Fruit fly (Drosophila melanogaster): Measurements from ENCODE around the gene CG10336.

CG10336 gene

DNA sequence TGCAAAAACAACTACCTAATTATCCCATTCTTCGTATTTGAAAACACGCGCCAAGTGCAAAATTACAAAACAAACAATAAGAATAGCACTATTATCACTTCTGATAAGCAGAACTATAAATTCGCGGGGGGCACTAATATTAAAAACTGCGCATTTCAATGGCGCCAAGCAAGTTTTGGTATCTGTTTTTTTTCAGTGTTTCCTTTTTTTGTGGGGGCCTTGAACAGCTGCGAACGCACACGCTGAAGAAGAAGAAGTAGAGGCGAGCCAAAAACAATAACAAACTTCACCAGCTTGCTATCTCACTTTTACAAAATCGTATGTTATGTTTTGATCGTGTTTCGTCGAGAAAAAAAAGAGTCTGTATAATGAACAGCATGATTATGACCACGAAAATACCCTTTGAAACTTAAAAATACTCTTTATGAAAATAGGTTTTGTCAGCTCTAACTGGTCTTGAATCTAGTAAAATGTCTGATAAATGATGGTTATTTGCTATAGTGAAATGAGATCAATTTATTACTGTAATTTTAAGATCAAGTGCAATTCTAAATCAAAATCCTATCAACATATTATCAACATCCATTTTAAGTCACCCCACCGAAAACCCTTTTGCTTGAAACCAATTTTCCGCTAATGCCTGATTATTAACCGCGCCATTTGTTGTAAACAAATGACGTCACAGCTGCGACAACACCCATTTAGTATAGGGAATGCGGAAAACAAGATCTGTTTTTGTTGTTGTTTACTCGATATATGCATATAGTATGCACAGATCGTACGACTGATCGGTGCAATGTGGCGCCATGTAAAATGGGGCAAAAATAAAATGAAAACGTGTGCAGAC is 4.8 kb downstream of the CG10336 start (continued):
- peak; percentile 17 for TF ChIP-seq CG3407 (GFP tag; optimal IDR thresholded peaks at IDR 0.05)
- TF ChIP-seq CrebB (tag; optimal IDR thresholded peaks at IDR 0.05) = peak; percentile 37
- peak; percentile 70 for TF ChIP-seq CG43689 (GFP tag; IDR thresholded peaks at IDR 0.05)
- TF ChIP-seq NC2β (GFP tag; optimal IDR thresholded peaks at IDR 0.05) = peak; percentile 49
- TF ChIP-seq PHDP (tag; optimal IDR thresholded peaks at IDR 0.05) = peak; percentile 50
- peak; percentile 50 for TF ChIP-seq maf-S (GFP tag; optimal IDR thresholded peaks at IDR 0.05)
- peak; percentile 54; the same call in 1 of the 2 replicates for TF ChIP-seq sisA (GFP tag; IDR thresholded peaks at IDR 0.05)
- no peak for TF ChIP-seq kni (GFP tag; optimal IDR thresholded peaks at IDR 0.05)
- peak; percentile 59 for TF ChIP-seq CG1603 (tag; optimal IDR thresholded peaks at IDR 0.05)
- peak; percentile 26 for TF ChIP-seq CG16863 (GFP tag; optimal IDR thresholded peaks at IDR 0.05)
- TF ChIP-seq unpg (GFP tag; optimal IDR thresholded peaks at IDR 0.05) = peak; percentile 59
- TF ChIP-seq Ets65A (GFP tag) = peak; percentile 89
- peak; percentile 33 for TF ChIP-seq stc (GFP tag; IDR thresholded peaks at IDR 0.05)
- no peak for TF ChIP-seq HLH4C (GFP tag; IDR thresholded peaks at IDR 0.05; ENCODE audit: partially characterized antibody)
- TF ChIP-seq CG11723 (GFP tag; optimal IDR thresholded peaks at IDR 0.05) = peak; percentile 51
- TF ChIP-seq ERR (GFP tag; optimal IDR thresholded peaks at IDR 0.05) = peak; percentile 58
- 0 out of 2 replicates have a peak, but pooled peaks have one; percentile 36 for TF ChIP-seq CG1024 (GFP tag; IDR thresholded peaks at IDR 0.05)
- TF ChIP-seq CG8388 (GFP tag; optimal IDR thresholded peaks at IDR 0.05) = no peak
- 0 out of 2 replicates have a peak, but pooled peaks have one; percentile 18 for TF ChIP-seq CG31224 (GFP tag; IDR thresholded peaks at IDR 0.05)
- TF ChIP-seq CG17385 (GFP tag; optimal IDR thresholded peaks at IDR 0.05) = peak; percentile 97
- TF ChIP-seq tgo (GFP tag; IDR thresholded peaks at IDR 0.05) = peak; percentile 67
- peak; percentile 35 for TF ChIP-seq CG8089 (GFP tag; optimal IDR thresholded peaks at IDR 0.05)
- TF ChIP-seq Gsc (GFP tag; IDR thresholded peaks at IDR 0.05) = 0 out of 2 replicates have a peak, but pooled peaks have one; percentile 14
- TF ChIP-seq wdn (GFP tag; IDR thresholded peaks at IDR 0.05) = 0 out of 2 replicates have a peak, but pooled peaks have one; percentile 29
- TF ChIP-seq MTF-1 (GFP tag; optimal IDR thresholded peaks at IDR 0.05; ENCODE audit: borderline replicate concordance) = peak; percentile 46
- peak; percentile 44 for TF ChIP-seq CG18011 (GFP tag; optimal IDR thresholded peaks at IDR 0.05)
- peak; percentile 38 for TF ChIP-seq CG15514 (GFP tag; optimal IDR thresholded peaks at IDR 0.05)
- peak; percentile 63 for TF ChIP-seq CG10209 (GFP tag; optimal IDR thresholded peaks at IDR 0.05)
- no peak; the same call in 2 of the 3 replicates for TF ChIP-seq otp (GFP tag; IDR thresholded peaks at IDR 0.05)
- peak; percentile 55 for TF ChIP-seq CG13775 (GFP tag; optimal IDR thresholded peaks at IDR 0.05)
- TF ChIP-seq p53 (GFP tag; optimal IDR thresholded peaks at IDR 0.05) = no peak
- TF ChIP-seq lola (GFP tag; optimal IDR thresholded peaks at IDR 0.05) = peak in 1 of 3 experiments; percentile 23
- peak; percentile 19 for TF ChIP-seq pb (GFP tag; optimal IDR thresholded peaks at IDR 0.05)
- TF ChIP-seq usp (GFP tag; optimal IDR thresholded peaks at IDR 0.05) = no peak
- TF ChIP-seq sim (GFP tag; IDR thresholded peaks at IDR 0.05) = no peak; the same call in 1 of the 2 replicates
- peak; percentile 6 for TF ChIP-seq MESR4 (GFP tag; optimal IDR thresholded peaks at IDR 0.05)
- TF ChIP-seq Lim3 (GFP tag; IDR thresholded peaks at IDR 0.05) = no peak
- no peak for TF ChIP-seq CG15479 (GFP tag; optimal IDR thresholded peaks at IDR 0.05)
- peak; percentile 49 for TF ChIP-seq nom (GFP tag; optimal IDR thresholded peaks at IDR 0.05)
- peak; percentile 16 for TF ChIP-seq CG3838 (GFP tag; optimal IDR thresholded peaks at IDR 0.05)
- TF ChIP-seq CG14667 (GFP tag; IDR thresholded peaks at IDR 0.05) = 0 out of 2 replicates have a peak, but pooled peaks have one; percentile 20
- no peak for TF ChIP-seq CG9797 (GFP tag; optimal IDR thresholded peaks at IDR 0.05)
- 0 out of 2 replicates have a peak, but pooled peaks have one; percentile 21 for TF ChIP-seq gt (GFP tag; IDR thresholded peaks at IDR 0.05)
- no peak for TF ChIP-seq Six4 (GFP tag; optimal IDR thresholded peaks at IDR 0.05)
- no peak for TF ChIP-seq pita (GFP tag; optimal IDR thresholded peaks at IDR 0.05)
- peak; percentile 61 for TF ChIP-seq CG4730 (GFP tag; IDR thresholded peaks at IDR 0.05)
- peak; percentile 77 for TF ChIP-seq NfI (GFP tag; optimal IDR thresholded peaks at IDR 0.05)
- TF ChIP-seq scrt (GFP tag; optimal IDR thresholded peaks at IDR 0.05) = peak; percentile 40
